Fruit fly (Drosophila melanogaster) whole organism, prepupa: Measurements from ENCODE around the gene ppk11.

Experiments
- CG10669 ChIP-seq: fragments of 200-800 bp; sonication (Bioruptor generic); optimal IDR thresholded peaks from 3 replicates; lab custom pipeline; 2018; ENCODE audit warnings: missing biosample characterization, mild to moderate bottlenecking, missing genetic modification characterization, moderate library complexity
- CG11294 ChIP-seq: fragments of 200-800 bp; sonication (Bioruptor generic); IDR thresholded peaks from 2 replicates; pipeline ENCODE4 v1.3.6; 2022; ENCODE audit warnings: missing biosample characterization, missing genetic modification characterization
- CG11762 ChIP-seq: fragments of 200-800 bp; sonication (Bioruptor generic); optimal IDR thresholded peaks from 3 replicates; lab custom pipeline; 2016; ENCODE audit warnings: missing biosample characterization, missing genetic modification characterization; ENCODE audit not compliant: insufficient read depth
- CG11902 ChIP-seq: fragments of 200-800 bp; sonication (Bioruptor generic); optimal IDR thresholded peaks from 3 replicates; lab custom pipeline; 2016; ENCODE audit warnings: missing biosample characterization, missing genetic modification characterization
- CG15336 ChIP-seq: fragments of 200-800 bp; sonication (Bioruptor generic); IDR thresholded peaks from 2 replicates; pipeline ENCODE4 v1.3.6; 2022; ENCODE audit warnings: missing biosample characterization, missing genetic modification characterization
- CG1621 ChIP-seq: fragments of 200-800 bp; sonication (Bioruptor generic); optimal IDR thresholded peaks from 3 replicates; lab custom pipeline; 2018; ENCODE audit warnings: missing biosample characterization, mild to moderate bottlenecking, missing genetic modification characterization
- CG16779 ChIP-seq: fragments of 200-800 bp; sonication (Bioruptor generic); optimal IDR thresholded peaks from 3 replicates; lab custom pipeline; 2017; ENCODE audit warnings: missing biosample characterization, mild to moderate bottlenecking, missing genetic modification characterization
- CG3032 ChIP-seq: fragments of 200-800 bp; optimal IDR thresholded peaks from 2 replicates; lab custom pipeline; 2019; ENCODE audit warnings: missing biosample characterization, mild to moderate bottlenecking, missing genetic modification characterization, moderate library complexity
- CG31627 ChIP-seq: fragments of 200-800 bp; sonication (Bioruptor generic); optimal IDR thresholded peaks from 3 replicates; lab custom pipeline; 2016; ENCODE audit warnings: missing biosample characterization, missing genetic modification characterization
- CG32006 ChIP-seq: fragments of 200-800 bp; sonication (Bioruptor generic); optimal IDR thresholded peaks from 3 replicates; lab custom pipeline; 2017; ENCODE audit warnings: missing biosample characterization, mild to moderate bottlenecking, missing genetic modification characterization
- CG3919 ChIP-seq: fragments of 200-800 bp; sonication (Bioruptor generic); optimal IDR thresholded peaks from 3 replicates; lab custom pipeline; 2016; ENCODE audit warnings: missing biosample characterization, missing genetic modification characterization
- CG4318 ChIP-seq: fragments of 200-800 bp; sonication (Bioruptor generic); optimal IDR thresholded peaks from 3 replicates; lab custom pipeline; 2017; ENCODE audit warnings: missing biosample characterization, mild to moderate bottlenecking, missing genetic modification characterization
- CG6276 ChIP-seq: fragments of 200-800 bp; sonication (Bioruptor generic); optimal IDR thresholded peaks from 2 replicates; lab custom pipeline; 2017; ENCODE audit warnings: missing biosample characterization, mild to moderate bottlenecking, missing genetic modification characterization
- CG6792 ChIP-seq: fragments of 200-800 bp; sonication (Bioruptor generic); optimal IDR thresholded peaks from 3 replicates; lab custom pipeline; 2016; ENCODE audit warnings: missing biosample characterization, missing genetic modification characterization
- CG6808 ChIP-seq: fragments of 200-800 bp; sonication (Bioruptor generic); optimal IDR thresholded peaks from 3 replicates; lab custom pipeline; 2017; ENCODE audit warnings: missing biosample characterization, missing genetic modification characterization, mild to moderate bottlenecking, moderate library complexity, missing genetic modification reagents
- CG6854 ChIP-seq: fragments of 200-800 bp; sonication (Bioruptor generic); optimal IDR thresholded peaks from 2 replicates; lab custom pipeline; 2017; ENCODE audit warnings: missing biosample characterization, mild to moderate bottlenecking, missing genetic modification characterization
- CG7368 ChIP-seq: fragments of 200-800 bp; sonication (Bioruptor generic); optimal IDR thresholded peaks from 3 replicates; lab custom pipeline; 2016; ENCODE audit warnings: missing biosample characterization, missing genetic modification characterization
- CG8119 ChIP-seq: fragments of 200-800 bp; sonication (Bioruptor generic); IDR thresholded peaks from 3 replicates; pipeline ENCODE4 v1.3.6; 2022; ENCODE audit warnings: missing biosample characterization, missing genetic modification characterization
- CG8319 ChIP-seq: fragments of 200-800 bp; sonication (Bioruptor generic); optimal IDR thresholded peaks from 3 replicates; lab custom pipeline; 2016; ENCODE audit warnings: missing biosample characterization, missing genetic modification characterization
- CG9139 ChIP-seq: fragments of 200-800 bp; sonication (Bioruptor generic); optimal IDR thresholded peaks from 3 replicates; lab custom pipeline; 2017; ENCODE audit warnings: missing biosample characterization, mild to moderate bottlenecking, missing genetic modification characterization
- Eip75B ChIP-seq: fragments of 200-800 bp; sonication (Bioruptor generic); optimal IDR thresholded peaks from 3 replicates; lab custom pipeline; 2016; ENCODE audit warnings: missing biosample characterization, missing genetic modification characterization
- Eip78C ChIP-seq: fragments of 200-800 bp; sonication (Bioruptor generic); peaks from one replicate; lab custom pipeline; 2016; ENCODE audit warnings: missing biosample characterization, missing genetic modification characterization
- Ets21C ChIP-seq: fragments of 200-800 bp; sonication (Bioruptor generic); optimal IDR thresholded peaks from 3 replicates; lab custom pipeline; 2016; ENCODE audit warnings: missing biosample characterization, missing genetic modification characterization
- Ets96B ChIP-seq: fragments of 200-800 bp; optimal IDR thresholded peaks from 2 replicates; lab custom pipeline; 2019; ENCODE audit warnings: missing biosample characterization, mild to moderate bottlenecking, missing genetic modification characterization, moderate library complexity
- Gug ChIP-seq: fragments of 200-800 bp; sonication (Bioruptor generic); IDR thresholded peaks from 2 replicates; pipeline ENCODE4 v1.3.6; 2022; ENCODE audit warnings: missing biosample characterization, missing genetic modification characterization
- Hr38 ChIP-seq: sonication (Bioruptor generic); optimal IDR thresholded peaks from 2 replicates; lab custom pipeline; 2016; ENCODE audit warnings: missing biosample characterization, missing genetic modification characterization
- Hr39 ChIP-seq: fragments of 200-800 bp; sonication (Bioruptor generic); optimal IDR thresholded peaks from 2 replicates; lab custom pipeline; 2016; ENCODE audit warnings: missing biosample characterization, missing genetic modification characterization
- Hr4 ChIP-seq: fragments of 200-800 bp; sonication (Bioruptor generic); optimal IDR thresholded peaks from 3 replicates; lab custom pipeline; 2016; ENCODE audit warnings: missing biosample characterization, missing genetic modification characterization
- Lpt ChIP-seq: fragments of 200-800 bp; sonication (Bioruptor generic); optimal IDR thresholded peaks from 3 replicates; lab custom pipeline; 2016; ENCODE audit warnings: missing biosample characterization, missing genetic modification characterization
- OdsH ChIP-seq: fragments of 200-800 bp; sonication (Bioruptor generic); optimal IDR thresholded peaks from 3 replicates; lab custom pipeline; 2016; ENCODE audit warnings: missing biosample characterization, missing genetic modification characterization
- Sox15 ChIP-seq: fragments of 200-800 bp; sonication (Bioruptor generic); optimal IDR thresholded peaks from 3 replicates; lab custom pipeline; 2016; ENCODE audit warnings: missing biosample characterization, missing genetic modification characterization
- achi ChIP-seq: fragments of 200-800 bp; sonication (Bioruptor generic); optimal IDR thresholded peaks from 3 replicates; lab custom pipeline; 2016; ENCODE audit warnings: missing biosample characterization, missing genetic modification characterization
- cyc ChIP-seq: fragments of 200-800 bp; sonication (Bioruptor generic); optimal IDR thresholded peaks from 3 replicates; lab custom pipeline; 2016; ENCODE audit warnings: missing biosample characterization, missing genetic modification characterization
- dsx ChIP-seq: fragments of 200-800 bp; optimal IDR thresholded peaks from 3 replicates; lab custom pipeline; 2019; ENCODE audit warnings: missing biosample characterization, mild to moderate bottlenecking, missing genetic modification characterization, moderate library complexity; ENCODE audit not compliant: poor library complexity, severe bottlenecking
- esn ChIP-seq: fragments of 200-800 bp; sonication (Bioruptor generic); optimal IDR thresholded peaks from 2 replicates; lab custom pipeline; 2016; ENCODE audit warnings: missing biosample characterization, mild to moderate bottlenecking, missing genetic modification characterization, moderate library complexity
- fd59A ChIP-seq: fragments of 200-800 bp; sonication (Bioruptor generic); optimal IDR thresholded peaks from 2 replicates; lab custom pipeline; 2017; ENCODE audit warnings: missing biosample characterization, mild to moderate bottlenecking, missing genetic modification characterization, missing genetic modification reagents
- fd85E ChIP-seq: fragments of 200-800 bp; sonication (Bioruptor generic); optimal IDR thresholded peaks from 3 replicates; lab custom pipeline; 2016; ENCODE audit warnings: missing biosample characterization, missing genetic modification characterization
- fkh ChIP-seq: fragments of 200-800 bp; sonication (Bioruptor generic); optimal IDR thresholded peaks from 3 replicates; lab custom pipeline; 2017; ENCODE audit warnings: missing biosample characterization, mild to moderate bottlenecking, missing genetic modification characterization, moderate library complexity
- lz ChIP-seq: fragments of 200-800 bp; sonication (Bioruptor generic); optimal IDR thresholded peaks from 3 replicates; lab custom pipeline; 2016; ENCODE audit warnings: missing biosample characterization, missing genetic modification characterization
- net ChIP-seq: fragments of 200-800 bp; sonication (Bioruptor generic); optimal IDR thresholded peaks from 3 replicates; lab custom pipeline; 2016; ENCODE audit warnings: missing biosample characterization, missing genetic modification characterization
- pdm3 ChIP-seq: fragments of 200-800 bp; sonication (Bioruptor generic); optimal IDR thresholded peaks from 3 replicates; lab custom pipeline; 2016; ENCODE audit warnings: missing biosample characterization, missing genetic modification characterization
- salr ChIP-seq, 2 experiments: fragments of 200-800 bp; sonication (Bioruptor generic); optimal IDR thresholded peaks; 3 replicates each; lab custom pipeline; 2016 to 2018; ENCODE audit warnings: missing biosample characterization in 2 of 2, missing genetic modification characterization in 2 of 2, mild to moderate bottlenecking in 1 of 2
- ss ChIP-seq, 2 experiments: fragments of 200-800 bp; sonication (Bioruptor generic); optimal IDR thresholded peaks; 2 replicates in 1 of 2; 3 replicates in 1 of 2; lab custom pipeline; 2017 to 2018; ENCODE audit warnings: mild to moderate bottlenecking in 2 of 2, missing biosample characterization in 2 of 2, missing genetic modification characterization in 2 of 2, moderate library complexity in 1 of 2
- svp ChIP-seq: fragments of 200-800 bp; sonication (Bioruptor generic); peaks from one replicate; lab custom pipeline; 2016; ENCODE audit warnings: missing biosample characterization, missing genetic modification characterization
- topi ChIP-seq: fragments of 200-800 bp; sonication (Bioruptor generic); optimal IDR thresholded peaks from 3 replicates; lab custom pipeline; 2016; ENCODE audit warnings: missing biosample characterization, missing genetic modification characterization
- vri ChIP-seq: fragments of 200-800 bp; sonication (Bioruptor generic); optimal IDR thresholded peaks from 3 replicates; lab custom pipeline; 2016; ENCODE audit warnings: missing biosample characterization, mild to moderate bottlenecking, missing genetic modification characterization

Gene ppk11

dm6 chr2L:9736000-9736695, 38.7 kb downstream of the ppk11 start, which contains the start of gene CG13117 (continued):
- TF ChIP-seq cyc (GFP tag; lab: Kevin White, UChicago): peak; percentile 55
- TF ChIP-seq svp: peak; percentile 88
- TF ChIP-seq CG1621: no peak
- TF ChIP-seq fkh: no peak
- peak; percentile 22; the same call in 1 of the 2 replicates for TF ChIP-seq Gug (GFP tag; lab: Robert Waterston, UW)
- TF ChIP-seq CG3919: peak; percentile 41
- peak; percentile 49 for TF ChIP-seq Hr4 (GFP tag; lab: Kevin White, UChicago)
- TF ChIP-seq CG3032 (tag; lab: Kevin White, UChicago): peak; percentile 32
- TF ChIP-seq CG32006: peak; percentile 68
- peak; percentile 50 for TF ChIP-seq CG6808 (GFP tag; lab: Kevin White, UChicago)
- TF ChIP-seq CG6276 (GFP tag; lab: Kevin White, UChicago): peak; percentile 37
- no peak for TF ChIP-seq CG9139 (GFP tag; lab: Kevin White, UChicago)
- peak; percentile 59 for TF ChIP-seq CG31627 (GFP tag; lab: Kevin White, UChicago)
- TF ChIP-seq Eip78C (GFP tag; lab: Kevin White, UChicago): peak; percentile 89
- TF ChIP-seq Lpt (GFP tag; lab: Kevin White, UChicago): no peak
- no peak for TF ChIP-seq CG16779 (tag; lab: Kevin White, UChicago)
- peak; percentile 59 for TF ChIP-seq topi (GFP tag; lab: Kevin White, UChicago)
- TF ChIP-seq CG4318 (GFP tag; lab: Kevin White, UChicago): peak; percentile 40
- TF ChIP-seq Ets96B (tag; lab: Kevin White, UChicago): peak; percentile 25
- TF ChIP-seq CG8319: peak; percentile 5
- peak in 1 of 2 experiments; percentile 63 for TF ChIP-seq salr (GFP tag; optimal IDR thresholded peaks at IDR 0.05; lab: Kevin White, UChicago)
- peak; percentile 56 for TF ChIP-seq net (GFP tag; lab: Kevin White, UChicago)
- no peak for TF ChIP-seq fd85E (GFP tag; lab: Kevin White, UChicago)
- peak in 1 of 2 experiments; percentile 23 for TF ChIP-seq ss (GFP tag; optimal IDR thresholded peaks at IDR 0.05; lab: Kevin White, UChicago)
- TF ChIP-seq CG6792: peak; percentile 55
- peak; percentile 51 for TF ChIP-seq fd59A (GFP tag; lab: Kevin White, UChicago)
- TF ChIP-seq, all 60 proteins: peak for 47

dm6 chr2L:9734134-9734533, 40.7 kb downstream of the ppk11 start:
- TF ChIP-seq CG7368 (GFP tag; lab: Kevin White, UChicago) (peak; percentile 37), Hr39 (no peak), CG11294 (no peak), achi (GFP tag; lab: Kevin White, UChicago) (peak; percentile 15), Eip78C (GFP tag; lab: Kevin White, UChicago) (peak; percentile 77), CG16779 (tag; lab: Kevin White, UChicago) (no peak), CG4318 (GFP tag; lab: Kevin White, UChicago) (no peak), CG11902 (GFP tag; lab: Kevin White, UChicago) (no peak), topi (GFP tag; lab: Kevin White, UChicago) (no peak), CG6792 (no peak), Hr4 (GFP tag; lab: Kevin White, UChicago) (no peak), Ets21C (no peak), CG31627 (GFP tag; lab: Kevin White, UChicago) (no peak), dsx (no peak), Eip75B (GFP tag; lab: Kevin White, UChicago) (no peak), CG8319 (no peak), CG3919 (peak; percentile 47), CG6808 (GFP tag; lab: Kevin White, UChicago) (no peak), OdsH (GFP tag; lab: Kevin White, UChicago) (no peak), Gug (GFP tag; lab: Robert Waterston, UW) (no peak), CG6854 (GFP tag; lab: Kevin White, UChicago) (peak; percentile 25), pdm3 (GFP tag; lab: Kevin White, UChicago) (peak; percentile 19), fd85E (GFP tag; lab: Kevin White, UChicago) (no peak), CG8119 (no peak), CG15336 (GFP tag; lab: Robert Waterston, UW) (no peak), lz (GFP tag; lab: Kevin White, UChicago) (no peak), vri (no peak), Sox15 (GFP tag; lab: Kevin White, UChicago) (no peak), cyc (GFP tag; lab: Kevin White, UChicago) (no peak), salr (GFP tag; optimal IDR thresholded peaks at IDR 0.05; lab: Kevin White, UChicago) (peak in 1 of 2 experiments; percentile 28), CG3032 (tag; lab: Kevin White, UChicago) (no peak), Ets96B (tag; lab: Kevin White, UChicago) (no peak), ss (GFP tag; optimal IDR thresholded peaks at IDR 0.05; lab: Kevin White, UChicago) (peak in 1 of 2 experiments; percentile 8), svp (no peak), esn (GFP tag; lab: Kevin White, UChicago) (no peak), CG1621 (peak; percentile 26), CG10669 (GFP tag; lab: Kevin White, UChicago) (peak; percentile 20), CG11762 (GFP tag; lab: Kevin White, UChicago) (no peak), Hr38 (GFP tag; lab: Kevin White, UChicago) (no peak)
